Fruit fly (Drosophila melanogaster): Measurements from ENCODE around the gene Tfb4.

The Tfb4 gene

dm6 chr2L:1108029-1108688, 42.3 kb downstream of the Tfb4 start, which contains the start of the genes PolrMT and CG14339 (continued):
- TF ChIP-seq spab (GFP tag; optimal IDR thresholded peaks at IDR 0.05), result no peak
- no peak for TF ChIP-seq CG11294 (GFP tag; IDR thresholded peaks at IDR 0.05)
- no peak for TF ChIP-seq CG11762 (GFP tag; optimal IDR thresholded peaks at IDR 0.05; ENCODE audit: insufficient read depth)
- TF ChIP-seq CG16779 (tag; optimal IDR thresholded peaks at IDR 0.05), result no peak
- no peak for TF ChIP-seq dsx (GFP tag; optimal IDR thresholded peaks at IDR 0.05; ENCODE audit: poor library complexity, severe bottlenecking)
- TF ChIP-seq Lpt (GFP tag; optimal IDR thresholded peaks at IDR 0.05), result no peak
- no peak for TF ChIP-seq Eip93F (GFP tag; optimal IDR thresholded peaks at IDR 0.05)
- no peak for TF ChIP-seq CG6163 (GFP tag; IDR thresholded peaks at IDR 0.05)
- no peak for TF ChIP-seq CG8319 (GFP tag; optimal IDR thresholded peaks at IDR 0.05)
- TF ChIP-seq eg (GFP tag; IDR thresholded peaks at IDR 0.05), result no peak
- no peak for TF ChIP-seq CG34406 (GFP tag; optimal IDR thresholded peaks at IDR 0.05)
- TF ChIP-seq CG6792 (GFP tag; optimal IDR thresholded peaks at IDR 0.05), result no peak
- no peak for TF ChIP-seq CG11902 (GFP tag; optimal IDR thresholded peaks at IDR 0.05)
- TF ChIP-seq Sox14 (GFP tag; optimal IDR thresholded peaks at IDR 0.05), result no peak
- no peak for TF ChIP-seq achi (GFP tag; optimal IDR thresholded peaks at IDR 0.05)
- no peak for TF ChIP-seq CG9139 (GFP tag; optimal IDR thresholded peaks at IDR 0.05)
- no peak for TF ChIP-seq Sox15 (GFP tag; optimal IDR thresholded peaks at IDR 0.05)
- TF ChIP-seq CG6854 (GFP tag; optimal IDR thresholded peaks at IDR 0.05), result no peak
- TF ChIP-seq Eip75B (GFP tag; optimal IDR thresholded peaks at IDR 0.05), result no peak

- TF ChIP-seq eg (GFP tag; IDR thresholded peaks at IDR 0.05) (peak; percentile 65), CG16779 (tag; optimal IDR thresholded peaks at IDR 0.05) (peak; percentile 9), net (GFP tag; optimal IDR thresholded peaks at IDR 0.05) (peak; percentile 77), svp (GFP tag) (peak; percentile 90), CG10631 (GFP tag; optimal IDR thresholded peaks at IDR 0.05) (no peak), CG8119 (GFP tag; IDR thresholded peaks at IDR 0.05) (peak; percentile 19; the same call in 1 of the 3 replicates)
Observed at dm6 chr2L:1102349-1102748, 48.1 kb downstream of the Tfb4 start, which contains the start of gene CG4629. TSS of gene CG4629 (minus strand) at chr2L:1102504.

Data from whole organism, prepupa.